Fruit fly (Drosophila melanogaster) whole organism, embryonic: ENCODE measurements around the gene Wbp2.

Source experiments
- B-H2 ChIP-seq: fragments of 200-800 bp; sonication (Bioruptor generic); optimal IDR thresholded peaks from 2 replicates; lab custom pipeline; 2018; ENCODE audit warnings: missing biosample characterization, mild to moderate bottlenecking, missing genetic modification characterization
- C15 ChIP-seq: fragments of 200-800 bp; sonication (Bioruptor generic); IDR thresholded peaks from 3 replicates; pipeline ENCODE4 v1.3.6; 2022; ENCODE audit warnings: missing biosample characterization, missing genetic modification characterization
- CG10959 ChIP-seq: fragments of 200-800 bp; sonication (Bioruptor generic); IDR thresholded peaks from 2 replicates; pipeline ENCODE4 v1.3.6; 2022; ENCODE audit warnings: missing biosample characterization, missing genetic modification characterization
- CG10979 ChIP-seq: fragments of 200-800 bp; sonication (Bioruptor generic); optimal IDR thresholded peaks from 2 replicates; lab custom pipeline; 2018; ENCODE audit warnings: missing biosample characterization, mild to moderate bottlenecking, missing genetic modification characterization, moderate library complexity
- CG11504 ChIP-seq: fragments of 200-800 bp; sonication (Bioruptor generic); optimal IDR thresholded peaks from 3 replicates; lab custom pipeline; 2019; ENCODE audit warnings: missing biosample characterization, mild to moderate bottlenecking, missing genetic modification characterization, moderate library complexity
- CG12219 ChIP-seq: fragments of 200-800 bp; sonication (Bioruptor generic); optimal IDR thresholded peaks from 3 replicates; lab custom pipeline; 2018; ENCODE audit warnings: missing biosample characterization, mild to moderate bottlenecking, missing genetic modification characterization
- CG16779 ChIP-seq: fragments of 200-800 bp; sonication (Bioruptor generic); IDR thresholded peaks from 2 replicates; pipeline ENCODE4 v1.3.6; 2022; ENCODE audit warnings: missing biosample characterization, missing genetic modification characterization
- CG18011 ChIP-seq: fragments of 200-800 bp; sonication (Bioruptor generic); optimal IDR thresholded peaks from 2 replicates; lab custom pipeline; 2017; ENCODE audit warnings: missing biosample characterization, missing genetic modification characterization, mild to moderate bottlenecking, moderate library complexity, missing genotype
- CG32532 ChIP-seq: fragments of 200-800 bp; sonication (Bioruptor generic); IDR thresholded peaks from 2 replicates; pipeline ENCODE4 v1.3.6; 2022; ENCODE audit warnings: missing biosample characterization, missing genetic modification characterization
- CG4360 ChIP-seq: fragments of 200-800 bp; sonication (Bioruptor generic); IDR thresholded peaks from 2 replicates; pipeline ENCODE4 v1.3.6; 2022; ENCODE audit warnings: missing biosample characterization, missing genetic modification characterization
- CG4424 ChIP-seq: fragments of 200-800 bp; sonication (Bioruptor generic); optimal IDR thresholded peaks from 3 replicates; lab custom pipeline; 2016; ENCODE audit warnings: missing biosample characterization, missing genetic modification characterization
- CG7271 ChIP-seq: fragments of 200-800 bp; sonication (Bioruptor generic); optimal IDR thresholded peaks from 2 replicates; lab custom pipeline; 2018; ENCODE audit warnings: missing biosample characterization, mild to moderate bottlenecking, missing genetic modification characterization, moderate library complexity
- CG8765 ChIP-seq: fragments of 200-800 bp; sonication (Bioruptor generic); IDR thresholded peaks from 2 replicates; pipeline ENCODE4 v1.3.6; 2022; ENCODE audit warnings: missing biosample characterization, missing genetic modification characterization
- CG9876 ChIP-seq: fragments of 200-800 bp; sonication (Bioruptor generic); optimal IDR thresholded peaks from 2 replicates; lab custom pipeline; 2016; ENCODE audit warnings: missing biosample characterization, missing genetic modification characterization
- CTCF ChIP-seq: fragments of 200-800 bp; sonication (Bioruptor generic); optimal IDR thresholded peaks from 2 replicates; lab custom pipeline; 2017; ENCODE audit warnings: missing biosample characterization, mild to moderate bottlenecking, missing genetic modification characterization, moderate library complexity
- Chrac-16 ChIP-seq: fragments of 200-800 bp; sonication (Bioruptor generic); optimal IDR thresholded peaks from 3 replicates; lab custom pipeline; 2016; ENCODE audit warnings: missing biosample characterization, missing genetic modification characterization
- CoRest ChIP-seq: fragments of 200-800 bp; sonication (Bioruptor generic); optimal IDR thresholded peaks from 3 replicates; lab custom pipeline; 2018; ENCODE audit warnings: missing biosample characterization, mild to moderate bottlenecking, missing genetic modification characterization, moderate library complexity
- Dbx ChIP-seq: fragments of 200-800 bp; sonication (Bioruptor generic); IDR thresholded peaks from 3 replicates; pipeline ENCODE4 v1.3.6; 2022; ENCODE audit warnings: missing biosample characterization, missing genetic modification characterization
- Dip3 ChIP-seq: fragments of 200-800 bp; sonication (Bioruptor generic); optimal IDR thresholded peaks from 3 replicates; lab custom pipeline; 2016; ENCODE audit warnings: missing biosample characterization, missing genetic modification characterization
- Doc2 ChIP-seq: fragments of 200-800 bp; sonication (Bioruptor generic); IDR thresholded peaks from 2 replicates; pipeline ENCODE4 v1.3.6; 2022; ENCODE audit warnings: missing biosample characterization, missing genetic modification characterization
- HLH4C ChIP-seq: fragments of 200-800 bp; sonication (Bioruptor generic); IDR thresholded peaks from 3 replicates; pipeline ENCODE4 v1.3.6; 2022; ENCODE audit warnings: missing biosample characterization, missing genetic modification characterization; ENCODE audit not compliant: partially characterized antibody
- HLHmδ ChIP-seq: fragments of 200-800 bp; sonication (Bioruptor generic); optimal IDR thresholded peaks from 2 replicates; lab custom pipeline; 2018; ENCODE audit warnings: missing biosample characterization, mild to moderate bottlenecking, missing genetic modification characterization, moderate library complexity
- Kr ChIP-seq: fragments of 200-800 bp; sonication (Bioruptor generic); optimal IDR thresholded peaks from 2 replicates; lab custom pipeline; 2017; ENCODE audit warnings: missing biosample characterization, mild to moderate bottlenecking, missing genetic modification characterization
- NfI ChIP-seq: fragments of 200-800 bp; sonication (Bioruptor generic); optimal IDR thresholded peaks from 3 replicates; lab custom pipeline; 2018; ENCODE audit warnings: missing biosample characterization, mild to moderate bottlenecking, missing genetic modification characterization, moderate library complexity
- Spps ChIP-seq: fragments of 200-800 bp; sonication (Bioruptor generic); optimal IDR thresholded peaks from 2 replicates; lab custom pipeline; 2018; ENCODE audit warnings: missing biosample characterization, mild to moderate bottlenecking, missing genetic modification characterization
- Sry-δ ChIP-seq: fragments of 200-800 bp; sonication (Bioruptor generic); optimal IDR thresholded peaks from 2 replicates; lab custom pipeline; 2016; ENCODE audit warnings: missing biosample characterization, missing genetic modification characterization
- ap ChIP-seq: fragments of 200-800 bp; sonication (Bioruptor generic); IDR thresholded peaks from 2 replicates; pipeline ENCODE4 v1.3.6; 2022; ENCODE audit warnings: missing biosample characterization, missing genetic modification characterization
- ara ChIP-seq: fragments of 200-800 bp; sonication (Bioruptor generic); IDR thresholded peaks from 2 replicates; pipeline ENCODE4 v1.3.6; 2022; ENCODE audit warnings: missing biosample characterization, missing genetic modification characterization
- btn ChIP-seq: fragments of 200-800 bp; sonication (Bioruptor generic); optimal IDR thresholded peaks from 2 replicates; lab custom pipeline; 2016; ENCODE audit warnings: missing biosample characterization, missing genetic modification characterization
- ci ChIP-seq: fragments of 200-800 bp; sonication (Bioruptor generic); IDR thresholded peaks from 3 replicates; pipeline ENCODE4 v1.3.6; 2022; ENCODE audit warnings: missing biosample characterization, missing genetic modification characterization
- dmrt11E ChIP-seq: fragments of 200-800 bp; sonication (Bioruptor generic); optimal IDR thresholded peaks from 3 replicates; lab custom pipeline; 2018; ENCODE audit warnings: missing biosample characterization, mild to moderate bottlenecking, missing genetic modification characterization, moderate library complexity
- dmrt99B ChIP-seq: fragments of 200-800 bp; sonication (Bioruptor generic); optimal IDR thresholded peaks from 2 replicates; lab custom pipeline; 2018; ENCODE audit warnings: missing biosample characterization, mild to moderate bottlenecking, missing genetic modification characterization, moderate library complexity
- emc ChIP-seq: fragments of 200-800 bp; sonication (Bioruptor generic); optimal IDR thresholded peaks from 2 replicates; lab custom pipeline; 2016; ENCODE audit warnings: missing biosample characterization, missing genetic modification characterization
- en ChIP-seq: fragments of 200-800 bp; sonication (Bioruptor generic); optimal IDR thresholded peaks from 2 replicates; lab custom pipeline; 2016; ENCODE audit warnings: missing biosample characterization, missing genetic modification characterization
- ftz-f1 ChIP-seq: fragments of 200-800 bp; sonication (Bioruptor generic); optimal IDR thresholded peaks from 2 replicates; lab custom pipeline; 2016; ENCODE audit warnings: missing biosample characterization, missing genetic modification characterization
- gro ChIP-seq: fragments of 200-800 bp; sonication (Bioruptor generic); optimal IDR thresholded peaks from 2 replicates; lab custom pipeline; 2016; ENCODE audit warnings: missing biosample characterization, missing genetic modification characterization
- jing ChIP-seq: fragments of 200-800 bp; sonication (Bioruptor generic); optimal IDR thresholded peaks from 2 replicates; lab custom pipeline; 2018; ENCODE audit warnings: missing biosample characterization, mild to moderate bottlenecking, missing genetic modification characterization
- maf-S ChIP-seq: fragments of 200-800 bp; sonication (Bioruptor generic); optimal IDR thresholded peaks from 2 replicates; lab custom pipeline; 2016; ENCODE audit warnings: missing biosample characterization, missing genetic modification characterization
- odd ChIP-seq: fragments of 200-800 bp; sonication (Bioruptor generic); optimal IDR thresholded peaks from 2 replicates; lab custom pipeline; 2017; ENCODE audit warnings: missing biosample characterization, mild to moderate bottlenecking, missing genetic modification characterization
- onecut ChIP-seq: fragments of 200-800 bp; sonication (Bioruptor generic); IDR thresholded peaks from 2 replicates; pipeline ENCODE4 v1.3.6; 2022; ENCODE audit warnings: missing biosample characterization, missing genetic modification characterization
- org-1 ChIP-seq: fragments of 200-800 bp; sonication (Bioruptor generic); optimal IDR thresholded peaks from 2 replicates; lab custom pipeline; 2017; ENCODE audit warnings: missing biosample characterization, missing genetic modification characterization
- pb ChIP-seq: fragments of 200-800 bp; sonication (Bioruptor generic); optimal IDR thresholded peaks from 3 replicates; lab custom pipeline; 2016; ENCODE audit warnings: missing biosample characterization, missing genetic modification characterization
- pho ChIP-seq: fragments of 200-800 bp; sonication (Bioruptor generic); optimal IDR thresholded peaks from 2 replicates; lab custom pipeline; 2016; ENCODE audit warnings: missing biosample characterization, missing genetic modification characterization
- pzg ChIP-seq: fragments of 200-800 bp; sonication (Bioruptor generic); optimal IDR thresholded peaks from 3 replicates; lab custom pipeline; 2018; ENCODE audit warnings: missing biosample characterization, mild to moderate bottlenecking, missing genetic modification characterization, moderate library complexity
- sc ChIP-seq, 3 experiments: fragments of >200 bp in 2 of 3; fragments of 200-800 bp in 1 of 3; sonication (Bioruptor generic) in 1 of 3; optimal IDR thresholded peaks; 2 replicates in 2 of 3; 3 replicates in 1 of 3; lab custom pipeline; 2017; ENCODE audit warnings: mild to moderate bottlenecking in 1 of 3, missing biosample characterization in 1 of 3, missing genetic modification characterization in 1 of 3, missing genetic modification reagents in 1 of 3
- sens ChIP-seq: fragments of 200-800 bp; sonication (Bioruptor generic); peaks from one replicate; lab custom pipeline; 2016; ENCODE audit warnings: missing biosample characterization, missing genetic modification characterization
- sna ChIP-seq: fragments of 200-800 bp; sonication (Bioruptor generic); IDR thresholded peaks from 2 replicates; pipeline ENCODE4 v1.3.6; 2022; ENCODE audit warnings: missing biosample characterization, missing genetic modification characterization; ENCODE audit not compliant: partially characterized antibody
- ssp ChIP-seq: fragments of 200-800 bp; sonication (Bioruptor generic); IDR thresholded peaks from 2 replicates; pipeline ENCODE4 v1.3.6; 2022; ENCODE audit warnings: missing biosample characterization, missing genetic modification characterization
- tna ChIP-seq: fragments of 200-800 bp; sonication (Bioruptor generic); IDR thresholded peaks from 2 replicates; pipeline ENCODE4 v1.3.6; 2022; ENCODE audit warnings: missing biosample characterization, missing genetic modification characterization; ENCODE audit not compliant: partially characterized antibody
- trem ChIP-seq: fragments of 200-800 bp; optimal IDR thresholded peaks from 3 replicates; lab custom pipeline; 2019; ENCODE audit warnings: missing biosample characterization, mild to moderate bottlenecking, missing genetic modification characterization, moderate library complexity

The Wbp2 gene

DNA sequence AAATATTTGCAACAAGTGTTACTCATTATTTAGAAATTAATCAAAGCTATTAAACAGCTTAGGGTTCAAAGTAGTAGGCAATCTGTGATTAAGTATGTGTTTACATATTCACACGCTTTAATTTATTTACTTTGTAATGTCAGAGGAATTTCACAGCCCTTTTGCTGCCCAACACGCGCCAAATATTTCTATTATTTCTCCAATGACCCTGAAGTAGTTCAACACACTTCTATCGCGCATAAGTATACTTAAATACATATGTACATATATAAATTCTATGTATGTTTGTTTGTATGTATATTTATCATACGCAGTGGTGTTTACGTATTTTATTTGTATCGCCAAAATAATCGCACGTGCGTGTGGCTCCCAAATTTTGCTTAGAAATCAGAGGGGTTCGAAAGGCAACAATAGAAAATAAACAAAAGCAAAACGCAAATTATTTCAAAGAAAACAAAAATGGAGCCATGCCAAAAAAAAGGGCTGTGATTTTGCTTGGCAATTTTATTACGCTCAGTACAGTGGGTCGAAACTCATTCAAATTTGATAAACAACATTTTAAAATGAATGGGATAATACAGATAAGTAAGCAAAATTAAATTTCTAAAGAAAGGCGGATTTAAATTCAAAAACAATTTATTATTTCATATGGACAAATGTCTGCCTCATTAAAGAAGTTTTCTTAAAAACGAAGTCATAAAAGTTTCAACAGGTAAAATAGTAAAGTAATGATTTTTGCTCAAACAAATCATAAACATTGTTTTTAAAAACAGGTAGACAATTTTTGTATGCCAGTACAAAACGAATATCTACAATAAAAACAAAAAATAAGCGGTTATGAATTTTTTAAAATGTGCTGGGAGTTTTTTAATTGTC, 46.6 kb upstream of the Wbp2 start (continued):
- peak; percentile 37 for TF ChIP-seq org-1 (GFP tag; lab: Kevin White, UChicago)
- TF ChIP-seq CG18011, result no peak
- peak; percentile 54 for TF ChIP-seq dmrt99B
- TF ChIP-seq pb, result peak; percentile 2
- TF ChIP-seq C15 (GFP tag; lab: Robert Waterston, UW), result no peak
- no peak for TF ChIP-seq Kr
- no peak for TF ChIP-seq pzg (GFP tag; lab: Kevin White, UChicago)
- TF ChIP-seq CG32532 (GFP tag; lab: Robert Waterston, UW), result peak; percentile 64; the same call in 1 of the 2 replicates
- peak; percentile 56 for TF ChIP-seq Dip3 (GFP tag; lab: Kevin White, UChicago)
- TF ChIP-seq Dbx (GFP tag; lab: Robert Waterston, UW), result 0 out of 3 replicates have a peak, but pooled peaks have one; percentile 50
- TF ChIP-seq pho (GFP tag; lab: Kevin White, UChicago), result peak; percentile 57
- peak; percentile 38 for TF ChIP-seq maf-S (GFP tag; lab: Kevin White, UChicago)
- TF ChIP-seq dmrt11E, result peak; percentile 6
- TF ChIP-seq gro (GFP tag; lab: Kevin White, UChicago), result no peak
- TF ChIP-seq CoRest (tag; lab: Kevin White, UChicago), result peak; percentile 69
- no peak for TF ChIP-seq Spps (tag; lab: Kevin White, UChicago)
- TF ChIP-seq sc (optimal IDR thresholded peaks at IDR 0.05; lab: Kevin White, UChicago), result no peak
- TF ChIP-seq sc (GFP tag; optimal IDR thresholded peaks at IDR 0.05; lab: Kevin White, UChicago), result no peak
- TF ChIP-seq CG10979 (tag; lab: Kevin White, UChicago), result no peak
- TF ChIP-seq onecut (GFP tag; lab: Robert Waterston, UW), result no peak
- peak; percentile 84 for TF ChIP-seq sens (GFP tag; lab: Kevin White, UChicago)
- no peak for TF ChIP-seq HLHmδ (GFP tag; lab: Kevin White, UChicago)
- TF ChIP-seq ara (GFP tag; lab: Robert Waterston, UW), result no peak
- peak; percentile 30 for TF ChIP-seq Chrac-16
- TF ChIP-seq CTCF, result no peak
- no peak for TF ChIP-seq en (GFP tag; lab: Kevin White, UChicago)
- no peak for TF ChIP-seq Sry-δ (GFP tag; lab: Kevin White, UChicago)
- no peak for TF ChIP-seq trem (tag; lab: Kevin White, UChicago)
- TF ChIP-seq CG4424, result peak; percentile 48
- no peak; the same call in 1 of the 2 replicates for TF ChIP-seq CG16779 (GFP tag; lab: Robert Waterston, UW)
- TF ChIP-seq B-H2 (GFP tag; lab: Kevin White, UChicago), result peak; percentile 60
- no peak for TF ChIP-seq emc (GFP tag; lab: Kevin White, UChicago)
- TF ChIP-seq NfI (GFP tag; lab: Kevin White, UChicago), result no peak
- no peak for TF ChIP-seq Doc2 (GFP tag; lab: Robert Waterston, UW)
- TF ChIP-seq CG10959, result no peak
- no peak for TF ChIP-seq ssp (GFP tag; lab: Robert Waterston, UW)
- TF ChIP-seq CG12219, result no peak
- TF ChIP-seq CG11504 (tag; lab: Kevin White, UChicago), result peak; percentile 67
- no peak for TF ChIP-seq ftz-f1 (GFP tag; lab: Kevin White, UChicago)
- no peak for TF ChIP-seq CG9876
- TF ChIP-seq ci (GFP tag; lab: Robert Waterston, UW), result no peak
- TF ChIP-seq CG4360 (GFP tag; lab: Robert Waterston, UW), result no peak
- no peak for TF ChIP-seq sna
- TF ChIP-seq ap (GFP tag; lab: Robert Waterston, UW), result no peak
- TF ChIP-seq CG8765 (GFP tag; lab: Robert Waterston, UW), result no peak
- no peak for TF ChIP-seq tna (GFP tag; lab: Robert Waterston, UW)
- no peak for TF ChIP-seq CG7271
- TF ChIP-seq jing (GFP tag; lab: Kevin White, UChicago), result no peak
- peak; percentile 23 for TF ChIP-seq odd
- no peak for TF ChIP-seq btn (GFP tag; lab: Kevin White, UChicago)
- no peak for TF ChIP-seq HLH4C (GFP tag; lab: Robert Waterston, UW)
